Worm (Caenorhabditis elegans) whole organism, young adult: ENCODE measurements around the gene srz-16.

ENCODE experiments used
- B0019.2 ChIP-seq: fragments of 200-800 bp; sonication (Bioruptor generic); conservative IDR thresholded peaks from 2 replicates; pipeline ENCODE4 v1.3.6; 2022; ENCODE audit warnings: missing genetic modification reagents, missing genetic modification characterization, missing compliant biosample characterization
- B0261.1 ChIP-seq: sonication (generic microtip); optimal IDR thresholded peaks from 2 replicates; lab custom pipeline; 2016; ENCODE audit warnings: mild to moderate bottlenecking, missing genetic modification characterization, moderate library complexity, missing compliant biosample characterization
- C06A6.2 ChIP-seq: fragments of 200-800 bp; sonication (Bioruptor generic); conservative IDR thresholded peaks from 2 replicates; pipeline ENCODE4 v1.3.6; 2022; ENCODE audit warnings: missing genetic modification characterization, missing compliant biosample characterization
- D2030.7 ChIP-seq: fragments of 200-800 bp; sonication (Bioruptor generic); IDR thresholded peaks from 2 replicates; pipeline ENCODE4 v1.3.6; 2022; ENCODE audit warnings: missing genetic modification reagents, missing genetic modification characterization, missing compliant biosample characterization
- F10E7.11 ChIP-seq: sonication (generic microtip); optimal IDR thresholded peaks from 2 replicates; lab custom pipeline; 2017; ENCODE audit warnings: mild to moderate bottlenecking, missing genetic modification characterization, moderate library complexity, missing compliant biosample characterization
- F22D6.2 ChIP-seq: sonication (generic microtip); optimal IDR thresholded peaks from 2 replicates; lab custom pipeline; 2016; ENCODE audit warnings: mild to moderate bottlenecking, missing genetic modification characterization, missing compliant biosample characterization
- F37B4.10 ChIP-seq: fragments of 200-800 bp; sonication (Bioruptor generic); IDR thresholded peaks from 2 replicates; pipeline ENCODE4 v1.3.6; 2022; ENCODE audit warnings: missing genetic modification characterization, missing compliant biosample characterization
- F55B11.4 ChIP-seq: sonication (generic microtip); optimal IDR thresholded peaks from 2 replicates; lab custom pipeline; 2016; ENCODE audit warnings: missing compliant biosample characterization, missing genetic modification characterization, borderline replicate concordance; ENCODE audit not compliant: insufficient read depth
- K11D2.4 ChIP-seq: fragments of 200-800 bp; sonication (Bioruptor generic); IDR thresholded peaks from 2 replicates; pipeline ENCODE4 v1.3.6; 2022; ENCODE audit warnings: missing genetic modification reagents, missing genetic modification characterization, missing compliant biosample characterization
- Y53G8AR.9 ChIP-seq: fragments of 200-800 bp; sonication (Bioruptor generic); conservative IDR thresholded peaks from 2 replicates; pipeline ENCODE4 v1.3.6; 2022; ENCODE audit warnings: missing genetic modification reagents, missing genetic modification characterization, missing compliant biosample characterization
- Y56A3A.18 ChIP-seq: fragments of 200-800 bp; sonication (Bioruptor generic); IDR thresholded peaks from 2 replicates; pipeline ENCODE4 v1.3.6; 2022; ENCODE audit warnings: missing genetic modification reagents, missing genetic modification characterization, missing compliant biosample characterization
- Y67H2A.10 ChIP-seq: fragments of 200-800 bp; sonication (Bioruptor generic); conservative IDR thresholded peaks from 2 replicates; pipeline ENCODE4 v1.3.6; 2022; ENCODE audit warnings: missing genetic modification reagents, missing genetic modification characterization, missing compliant biosample characterization
- Y79H2A.3 ChIP-seq: fragments of 200-800 bp; sonication (Bioruptor generic); conservative IDR thresholded peaks from 2 replicates; pipeline ENCODE4 v1.3.6; 2022; ENCODE audit warnings: missing genetic modification reagents, missing genetic modification characterization, missing compliant biosample characterization
- Y95B8A.8 ChIP-seq: fragments of 200-800 bp; sonication (Bioruptor generic); IDR thresholded peaks from 2 replicates; pipeline ENCODE4 v1.3.6; 2022; ENCODE audit warnings: missing genetic modification reagents, missing genetic modification characterization, missing compliant biosample characterization
- akir-1 ChIP-seq: fragments of 200-800 bp; sonication (Bioruptor generic); optimal IDR thresholded peaks from 2 replicates; lab custom pipeline; 2018; ENCODE audit warnings: mild to moderate bottlenecking, missing genetic modification characterization, moderate library complexity, missing compliant biosample characterization
- ama-1 ChIP-seq, 3 experiments: fragments of 150-350 bp in 1 of 3; sonication (generic microtip) in 2 of 3; optimal IDR thresholded peaks; 2 replicates each; lab custom pipeline; 2014 to 2018; ENCODE audit warnings: missing biosample characterization in 2 of 3, missing genetic modification characterization in 2 of 3, missing genetic modification reagents in 2 of 3
- atf-7 ChIP-seq: sonication (generic microtip); optimal IDR thresholded peaks from 2 replicates; lab custom pipeline; 2017; ENCODE audit warnings: mild to moderate bottlenecking, missing genetic modification characterization, missing compliant biosample characterization
- attf-3 ChIP-seq: fragments of 200-800 bp; sonication (Bioruptor generic); conservative IDR thresholded peaks from 2 replicates; pipeline ENCODE4 v1.3.6; 2022; ENCODE audit warnings: missing genetic modification reagents, missing genetic modification characterization, missing compliant biosample characterization
- attf-6 ChIP-seq: fragments of 200-800 bp; sonication (Bioruptor generic); IDR thresholded peaks from 2 replicates; pipeline ENCODE4 v1.3.6; 2022; ENCODE audit warnings: missing genetic modification reagents, missing genetic modification characterization, missing compliant biosample characterization
- ceh-100 ChIP-seq: fragments of 200-800 bp; sonication (Bioruptor generic); IDR thresholded peaks from 2 replicates; pipeline ENCODE4 v1.3.6; 2022; ENCODE audit warnings: missing genetic modification reagents, missing genetic modification characterization, missing compliant biosample characterization
- ceh-27 ChIP-seq: fragments of 200-800 bp; sonication (Bioruptor generic); optimal IDR thresholded peaks from 2 replicates; lab custom pipeline; 2018; ENCODE audit warnings: mild to moderate bottlenecking, missing genetic modification characterization, moderate library complexity, missing compliant biosample characterization
- dpff-1 ChIP-seq: sonication (generic microtip); optimal IDR thresholded peaks from 2 replicates; lab custom pipeline; 2017; ENCODE audit warnings: mild to moderate bottlenecking, missing genetic modification characterization, missing compliant biosample characterization
- dpl-1 ChIP-seq: fragments of 150-350 bp; optimal IDR thresholded peaks from 2 replicates; lab custom pipeline; 2014; ENCODE audit warnings: missing biosample characterization, missing genetic modification reagents, missing genetic modification characterization
- ekl-4 ChIP-seq: fragments of 200-800 bp; sonication (Bioruptor generic); IDR thresholded peaks from 2 replicates; pipeline ENCODE4 v1.3.6; 2022; ENCODE audit warnings: missing genetic modification reagents, missing genetic modification characterization, missing compliant biosample characterization
- him-1 ChIP-seq: sonication (generic microtip); optimal IDR thresholded peaks from 2 replicates; lab custom pipeline; 2016; ENCODE audit warnings: missing genotype, missing genetic modification reagents, missing genetic modification characterization, missing compliant biosample characterization
- hmg-1.2 ChIP-seq: fragments of 200-800 bp; sonication (Bioruptor generic); IDR thresholded peaks from 2 replicates; pipeline ENCODE4 v1.3.6; 2022; ENCODE audit warnings: missing genetic modification reagents, missing genetic modification characterization, missing compliant biosample characterization
- hmg-20 ChIP-seq: fragments of 200-800 bp; sonication (Bioruptor generic); IDR thresholded peaks from 2 replicates; pipeline ENCODE4 v1.3.6; 2022; ENCODE audit warnings: missing genetic modification reagents, missing genetic modification characterization, missing compliant biosample characterization
- let-607 ChIP-seq, 2 experiments: fragments of 200-800 bp in 1 of 2; sonication (Bioruptor generic) in 1 of 2; sonication (generic microtip) in 1 of 2; optimal IDR thresholded peaks; 2 replicates each; lab custom pipeline; 2016 to 2018; ENCODE audit warnings: mild to moderate bottlenecking in 2 of 2, missing compliant biosample characterization in 2 of 2, missing genetic modification characterization in 2 of 2, moderate library complexity in 2 of 2, missing genotype in 1 of 2
- lin-26 ChIP-seq: fragments of 200-800 bp; sonication (Bioruptor generic); IDR thresholded peaks from 2 replicates; pipeline ENCODE4 v1.3.6; 2022; ENCODE audit warnings: missing genetic modification reagents, missing genetic modification characterization, missing compliant biosample characterization
- lin-35 ChIP-seq, 3 experiments: fragments of 150-350 bp in 2 of 3; sonication (generic microtip) in 1 of 3; optimal IDR thresholded peaks; 2 replicates each; lab custom pipeline; 2014 to 2018; ENCODE audit warnings: missing biosample characterization in 3 of 3, missing genetic modification characterization in 3 of 3, missing genetic modification reagents in 3 of 3
- lin-40 ChIP-seq: sonication (generic microtip); optimal IDR thresholded peaks from 2 replicates; lab custom pipeline; 2016; ENCODE audit warnings: missing genetic modification characterization, mild to moderate bottlenecking, missing compliant biosample characterization, missing genotype, missing genetic modification reagents
- lin-54 ChIP-seq: fragments of 200-800 bp; sonication (Bioruptor generic); optimal IDR thresholded peaks from 2 replicates; lab custom pipeline; 2018; ENCODE audit warnings: mild to moderate bottlenecking, missing genetic modification characterization, missing compliant biosample characterization
- lir-1 ChIP-seq: fragments of 200-800 bp; sonication (Bioruptor generic); conservative IDR thresholded peaks from 2 replicates; pipeline ENCODE4 v1.3.6; 2022; ENCODE audit warnings: missing genetic modification reagents, missing genetic modification characterization, missing compliant biosample characterization
- lsl-1 ChIP-seq: fragments of 200-800 bp; sonication (Bioruptor generic); optimal IDR thresholded peaks from 2 replicates; lab custom pipeline; 2018; ENCODE audit warnings: mild to moderate bottlenecking, missing genetic modification characterization, moderate library complexity, missing compliant biosample characterization
- madf-10 ChIP-seq: sonication (generic microtip); optimal IDR thresholded peaks from 2 replicates; lab custom pipeline; 2016; ENCODE audit warnings: mild to moderate bottlenecking, missing genetic modification characterization, missing compliant biosample characterization
- madf-6 ChIP-seq: fragments of 200-800 bp; sonication (Bioruptor generic); IDR thresholded peaks from 2 replicates; pipeline ENCODE4 v1.3.6; 2022; ENCODE audit warnings: missing genetic modification reagents, missing genetic modification characterization, missing compliant biosample characterization
- madf-8 ChIP-seq: fragments of 200-800 bp; sonication (Bioruptor generic); conservative IDR thresholded peaks from 2 replicates; pipeline ENCODE4 v1.3.6; 2022; ENCODE audit warnings: missing genetic modification reagents, missing genetic modification characterization, missing compliant biosample characterization
- mcd-1 ChIP-seq: fragments of 200-800 bp; sonication (Bioruptor generic); IDR thresholded peaks from 2 replicates; pipeline ENCODE4 v1.3.6; 2022; ENCODE audit warnings: missing genetic modification reagents, missing genetic modification characterization, missing compliant biosample characterization
- nhr-90 ChIP-seq: sonication (generic microtip); optimal IDR thresholded peaks from 2 replicates; lab custom pipeline; 2016; ENCODE audit warnings: missing genotype, mild to moderate bottlenecking, missing genetic modification characterization, missing compliant biosample characterization
- rpc-1 ChIP-seq, 2 experiments: fragments of 150-350 bp in 1 of 2; sonication (generic microtip) in 1 of 2; optimal IDR thresholded peaks; 2 replicates each; lab custom pipeline; 2014 to 2018; ENCODE audit warnings: missing biosample characterization in 1 of 2, missing genetic modification characterization in 1 of 2, missing genetic modification reagents in 1 of 2, missing genotype in 1 of 2
- snpc-4 ChIP-seq, 5 experiments: fragments of 150-350 bp in 1 of 5; sonication (generic microtip) in 4 of 5; optimal IDR thresholded peaks; 2 replicates each; lab custom pipeline; 2014 to 2018; ENCODE audit warnings: missing genetic modification characterization in 5 of 5, missing biosample characterization in 3 of 5, antibody characterized with exemption in 2 of 5, mild to moderate bottlenecking in 2 of 5, missing compliant biosample characterization in 2 of 5, missing genotype in 2 of 5, moderate library complexity in 2 of 5, missing genetic modification reagents in 1 of 5
- tlf-1 ChIP-seq: fragments of 200-800 bp; sonication (Bioruptor generic); optimal IDR thresholded peaks from 2 replicates; lab custom pipeline; 2018; ENCODE audit warnings: mild to moderate bottlenecking, missing genetic modification characterization, missing compliant biosample characterization
- unc-62 ChIP-seq: fragments of 150-350 bp; optimal IDR thresholded peaks from 2 replicates; lab custom pipeline; 2014; ENCODE audit warnings: missing biosample characterization, missing genetic modification reagents, missing genetic modification characterization
- ztf-22 ChIP-seq: fragments of 200-800 bp; sonication (Bioruptor generic); optimal IDR thresholded peaks from 2 replicates; lab custom pipeline; 2018; ENCODE audit warnings: mild to moderate bottlenecking, missing genetic modification characterization, moderate library complexity, missing compliant biosample characterization
- ztf-26 ChIP-seq: sonication (generic microtip); optimal IDR thresholded peaks from 2 replicates; lab custom pipeline; 2017; ENCODE audit warnings: missing genetic modification characterization, missing compliant biosample characterization
- ztf-6 ChIP-seq: fragments of 200-800 bp; sonication (Bioruptor generic); IDR thresholded peaks from 2 replicates; pipeline ENCODE4 v1.3.6; 2022; ENCODE audit warnings: missing genetic modification reagents, missing genetic modification characterization, missing compliant biosample characterization

srz-16 gene

DNA sequence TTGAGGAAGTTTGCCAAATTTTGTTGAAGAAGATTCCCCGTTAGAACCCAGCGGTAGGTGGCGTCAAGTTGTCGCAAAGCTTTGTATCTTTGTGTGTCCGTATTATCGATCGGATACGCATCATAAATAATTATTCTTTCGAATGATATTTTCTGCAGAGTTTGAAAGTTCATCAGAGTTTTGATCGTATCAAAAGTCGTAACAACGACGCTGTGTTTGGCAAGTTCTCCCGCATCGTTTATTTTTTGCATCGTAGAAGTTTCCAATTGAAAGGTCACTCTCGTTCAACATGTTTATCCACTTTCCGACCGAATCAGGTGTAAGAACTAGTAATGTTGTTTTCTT, 23.4 kb downstream of the srz-16 start (continued):
- peak; percentile 41; the same call in 1 of the 2 replicates for TF ChIP-seq C06A6.2
- no peak for TF ChIP-seq unc-62 (GFP tag; lab: Kevin White, UChicago)
- TF ChIP-seq lin-26, result no peak
- TF ChIP-seq dpff-1 (tag; lab: Kevin White, UChicago), result no peak
- TF ChIP-seq lsl-1, result no peak
- TF ChIP-seq nhr-90 (tag; lab: Kevin White, UChicago), result no peak
- no peak for TF ChIP-seq lin-40 (tag; lab: Kevin White, UChicago)
- TF ChIP-seq attf-6 (GFP tag; lab: Robert Waterston, UW), result no peak
- peak; percentile 69 for TF ChIP-seq Y95B8A.8 (GFP tag; lab: Robert Waterston, UW)
- no peak for TF ChIP-seq ztf-26 (tag; lab: Kevin White, UChicago)
- TF ChIP-seq F37B4.10 (GFP tag; lab: Robert Waterston, UW), result no peak
- TF ChIP-seq dpl-1 (GFP tag; lab: Kevin White, UChicago), result no peak
- TF ChIP-seq attf-3 (GFP tag; lab: Robert Waterston, UW), result no peak
- TF ChIP-seq lin-35 (GFP tag; optimal IDR thresholded peaks at IDR 0.05; lab: Kevin White, UChicago), result no peak
- TF ChIP-seq akir-1 (GFP tag; lab: Kevin White, UChicago), result no peak
- no peak for TF ChIP-seq B0261.1 (tag; lab: Kevin White, UChicago)
- no peak for TF ChIP-seq Y79H2A.3
- TF ChIP-seq F22D6.2, result no peak
- no peak for TF ChIP-seq F10E7.11 (tag; lab: Kevin White, UChicago)
- no peak for TF ChIP-seq D2030.7 (GFP tag; lab: Robert Waterston, UW)
- no peak for TF ChIP-seq let-607 (tag; optimal IDR thresholded peaks at IDR 0.05; lab: Kevin White, UChicago)
- TF ChIP-seq atf-7, result no peak
- TF ChIP-seq Y53G8AR.9 (GFP tag; lab: Robert Waterston, UW), result peak; percentile 87
- TF ChIP-seq hmg-20, result 0 out of 2 replicates have a peak, but pooled peaks have one; percentile 7
- no peak for TF ChIP-seq F55B11.4 (tag; lab: Kevin White, UChicago)
- TF ChIP-seq madf-10, result no peak
- 0 out of 2 replicates have a peak, but pooled peaks have one; percentile 36 for TF ChIP-seq K11D2.4 (GFP tag; lab: Robert Waterston, UW)
- no peak for TF ChIP-seq madf-8 (GFP tag; lab: Robert Waterston, UW)
- no peak for TF ChIP-seq ztf-6 (GFP tag; lab: Robert Waterston, UW)
- no peak for TF ChIP-seq B0019.2
- TF ChIP-seq ama-1 (optimal IDR thresholded peaks at IDR 0.05; lab: Kevin White, UChicago), result peak; percentile 76
- TF ChIP-seq ama-1 (GFP tag; optimal IDR thresholded peaks at IDR 0.05; lab: Kevin White, UChicago), result no peak
- no peak for TF ChIP-seq ztf-22 (GFP tag; lab: Kevin White, UChicago)
- TF ChIP-seq mcd-1 (GFP tag; lab: Robert Waterston, UW), result no peak
- no peak for TF ChIP-seq him-1
- TF ChIP-seq lir-1 (GFP tag; lab: Robert Waterston, UW), result no peak
- no peak for TF ChIP-seq rpc-1 (optimal IDR thresholded peaks at IDR 0.05; lab: Kevin White, UChicago)
- no peak for TF ChIP-seq rpc-1 (tag; optimal IDR thresholded peaks at IDR 0.05; lab: Kevin White, UChicago)

ce11 chrV:20162290-20163104, 24.0 kb downstream of the srz-16 start:
- TF ChIP-seq ceh-100 (GFP tag; lab: Robert Waterston, UW) (no peak), Y56A3A.18 (peak; percentile 6), atf-7 (peak; percentile 32), lin-54 (GFP tag; lab: Kevin White, UChicago) (peak; percentile 30), let-607 (tag; optimal IDR thresholded peaks at IDR 0.05; lab: Kevin White, UChicago) (no peak), tlf-1 (peak; percentile 26), F10E7.11 (tag; lab: Kevin White, UChicago) (no peak), snpc-4 (GFP tag; optimal IDR thresholded peaks at IDR 0.05; lab: Kevin White, UChicago) (no peak), snpc-4 (tag; optimal IDR thresholded peaks at IDR 0.05; lab: Kevin White, UChicago) (peak in 1 of 4 experiments; percentile 34), madf-6 (no peak; the same call in 1 of the 2 replicates), Y67H2A.10 (GFP tag; lab: Robert Waterston, UW) (no peak), ceh-27 (GFP tag; lab: Kevin White, UChicago) (no peak), ekl-4 (no peak), hmg-1.2 (GFP tag; lab: Robert Waterston, UW) (no peak)
